Fruit fly (Drosophila melanogaster) whole organism, embryonic: Measurements from ENCODE around the gene CG5196.

Experiments
- Adf1 ChIP-seq: fragments of 200-800 bp; sonication (Bioruptor generic); IDR thresholded peaks from 2 replicates; pipeline ENCODE4 v1.3.6; 2022; ENCODE audit warnings: missing biosample characterization, missing genetic modification characterization
- B-H1 ChIP-seq: fragments of 200-800 bp; sonication (Bioruptor generic); IDR thresholded peaks from 3 replicates; pipeline ENCODE4 v1.3.6; 2022; ENCODE audit warnings: missing biosample characterization, missing genetic modification characterization
- B-H2 ChIP-seq: fragments of 200-800 bp; sonication (Bioruptor generic); optimal IDR thresholded peaks from 2 replicates; lab custom pipeline; 2018; ENCODE audit warnings: missing biosample characterization, mild to moderate bottlenecking, missing genetic modification characterization
- CG10462 ChIP-seq: fragments of 200-800 bp; sonication (Bioruptor generic); optimal IDR thresholded peaks from 2 replicates; lab custom pipeline; 2016; ENCODE audit warnings: missing biosample characterization, missing genetic modification characterization
- CG10654 ChIP-seq: fragments of 200-800 bp; sonication (Bioruptor generic); optimal IDR thresholded peaks from 2 replicates; lab custom pipeline; 2016; ENCODE audit warnings: missing biosample characterization, missing genetic modification characterization
- CG10959 ChIP-seq: fragments of 200-800 bp; sonication (Bioruptor generic); IDR thresholded peaks from 2 replicates; pipeline ENCODE4 v1.3.6; 2022; ENCODE audit warnings: missing biosample characterization, missing genetic modification characterization
- CG11085 ChIP-seq: fragments of 200-800 bp; sonication (Bioruptor generic); IDR thresholded peaks from 2 replicates; pipeline ENCODE4 v1.3.6; 2022; ENCODE audit warnings: missing biosample characterization, missing genetic modification characterization
- CG12769 ChIP-seq: fragments of 200-800 bp; sonication (Bioruptor generic); optimal IDR thresholded peaks from 2 replicates; lab custom pipeline; 2019; ENCODE audit warnings: missing biosample characterization, mild to moderate bottlenecking, missing genetic modification characterization, moderate library complexity
- CG13287 ChIP-seq: fragments of 200-800 bp; sonication (Bioruptor generic); IDR thresholded peaks from 2 replicates; pipeline ENCODE4 v1.3.6; 2022; ENCODE audit warnings: missing biosample characterization, missing genetic modification characterization; ENCODE audit not compliant: partially characterized antibody
- CG13424 ChIP-seq: fragments of 200-800 bp; sonication (Bioruptor generic); optimal IDR thresholded peaks from 2 replicates; lab custom pipeline; 2019; ENCODE audit warnings: missing biosample characterization, mild to moderate bottlenecking, missing genetic modification characterization, moderate library complexity
- CG15269 ChIP-seq: fragments of 200-800 bp; sonication (Bioruptor generic); optimal IDR thresholded peaks from 2 replicates; lab custom pipeline; 2018; ENCODE audit warnings: missing biosample characterization, mild to moderate bottlenecking, missing genetic modification characterization, moderate library complexity
- CG15514 ChIP-seq: fragments of 200-800 bp; sonication (Bioruptor generic); optimal IDR thresholded peaks from 3 replicates; lab custom pipeline; 2017; ENCODE audit warnings: missing biosample characterization, missing genetic modification characterization, mild to moderate bottlenecking, moderate library complexity, missing genetic modification reagents
- CG1647 ChIP-seq: fragments of 200-800 bp; sonication (Bioruptor generic); optimal IDR thresholded peaks from 3 replicates; lab custom pipeline; 2016; ENCODE audit warnings: missing biosample characterization, missing genetic modification characterization
- CG16813 ChIP-seq: fragments of 200-800 bp; sonication (Bioruptor generic); IDR thresholded peaks from 3 replicates; pipeline ENCODE4 v1.3.6; 2022; ENCODE audit warnings: missing biosample characterization, missing genetic modification characterization; ENCODE audit not compliant: partially characterized antibody
- CG16815 ChIP-seq: fragments of 200-800 bp; sonication (Bioruptor generic); optimal IDR thresholded peaks from 3 replicates; lab custom pipeline; 2017; ENCODE audit warnings: missing biosample characterization, mild to moderate bottlenecking, missing genetic modification characterization
- CG17328 ChIP-seq: fragments of 200-800 bp; sonication (Bioruptor generic); IDR thresholded peaks from 2 replicates; pipeline ENCODE4 v1.3.6; 2022; ENCODE audit warnings: missing biosample characterization, missing genetic modification characterization
- CG2120 ChIP-seq: fragments of 200-800 bp; sonication (Bioruptor generic); optimal IDR thresholded peaks from 3 replicates; lab custom pipeline; 2016; ENCODE audit warnings: missing biosample characterization, missing genetic modification characterization
- CG2712 ChIP-seq: fragments of 200-800 bp; optimal IDR thresholded peaks from 3 replicates; lab custom pipeline; 2019; ENCODE audit warnings: missing biosample characterization, mild to moderate bottlenecking, missing genetic modification characterization, moderate library complexity
- CG5180 ChIP-seq: fragments of 200-800 bp; sonication (Bioruptor generic); optimal IDR thresholded peaks from 3 replicates; lab custom pipeline; 2017; ENCODE audit warnings: missing biosample characterization, missing genetic modification characterization, mild to moderate bottlenecking, moderate library complexity, missing genetic modification reagents
- CG5245 ChIP-seq: fragments of 200-800 bp; sonication (Bioruptor generic); optimal IDR thresholded peaks from 3 replicates; lab custom pipeline; 2016; ENCODE audit warnings: missing biosample characterization, missing genetic modification characterization
- CG7372 ChIP-seq: fragments of 200-800 bp; sonication (Bioruptor generic); IDR thresholded peaks from 2 replicates; pipeline ENCODE4 v1.3.6; 2022; ENCODE audit warnings: missing biosample characterization, missing genetic modification characterization
- CG8290 ChIP-seq, 3 experiments: fragments of 200-800 bp; sonication (Bioruptor generic); optimal IDR thresholded peaks; 2 replicates each; lab custom pipeline; 2016 to 2019; ENCODE audit warnings: missing biosample characterization in 3 of 3, missing genetic modification characterization in 3 of 3, mild to moderate bottlenecking in 2 of 3, moderate library complexity in 1 of 3
- CG8924 ChIP-seq: fragments of 200-800 bp; optimal IDR thresholded peaks from 3 replicates; lab custom pipeline; 2019; ENCODE audit warnings: missing biosample characterization, mild to moderate bottlenecking, missing genetic modification characterization, moderate library complexity
- CG9437 ChIP-seq: fragments of 200-800 bp; sonication (Bioruptor generic); optimal IDR thresholded peaks from 2 replicates; lab custom pipeline; 2018; ENCODE audit warnings: missing biosample characterization, mild to moderate bottlenecking, missing genetic modification characterization
- Camta ChIP-seq: fragments of 200-800 bp; sonication (Bioruptor generic); optimal IDR thresholded peaks from 2 replicates; lab custom pipeline; 2016; ENCODE audit warnings: missing biosample characterization, missing genetic modification characterization
- Ets65A ChIP-seq: fragments of 200-800 bp; sonication (Bioruptor generic); peaks from one replicate; lab custom pipeline; 2016; ENCODE audit warnings: missing biosample characterization, missing genetic modification characterization
- Med ChIP-seq: fragments of 200-800 bp; sonication (Bioruptor generic); peaks from one replicate; lab custom pipeline; 2016; ENCODE audit warnings: missing biosample characterization, missing genetic modification characterization, mild to moderate bottlenecking, inconsistent platforms, moderate library complexity
- Ptx1 ChIP-seq: fragments of 200-800 bp; sonication (Bioruptor generic); IDR thresholded peaks from 2 replicates; pipeline ENCODE4 v1.3.6; 2022; ENCODE audit warnings: missing biosample characterization, missing genetic modification characterization
- Trl ChIP-seq, 3 experiments: fragments of >200 bp in 2 of 3; fragments of 200-800 bp in 1 of 3; sonication (Bioruptor generic) in 1 of 3; optimal IDR thresholded peaks; 2 replicates in 1 of 3; 3 replicates in 2 of 3; lab custom pipeline; 2016 to 2017; ENCODE audit warnings: missing biosample characterization in 1 of 3, missing genetic modification characterization in 1 of 3
- Xbp1 ChIP-seq: fragments of 200-800 bp; sonication (Bioruptor generic); optimal IDR thresholded peaks from 3 replicates; lab custom pipeline; 2016; ENCODE audit warnings: missing biosample characterization, mild to moderate bottlenecking, missing genetic modification characterization
- ap ChIP-seq: fragments of 200-800 bp; sonication (Bioruptor generic); IDR thresholded peaks from 2 replicates; pipeline ENCODE4 v1.3.6; 2022; ENCODE audit warnings: missing biosample characterization, missing genetic modification characterization
- cas ChIP-seq: fragments of 200-800 bp; sonication (Bioruptor generic); IDR thresholded peaks from 2 replicates; pipeline ENCODE4 v1.3.6; 2022; ENCODE audit warnings: missing biosample characterization, missing genetic modification characterization
- cato ChIP-seq: fragments of 200-800 bp; sonication (Bioruptor generic); optimal IDR thresholded peaks from 2 replicates; lab custom pipeline; 2016; ENCODE audit warnings: missing biosample characterization, missing genetic modification characterization, borderline replicate concordance
- caup ChIP-seq: fragments of 200-800 bp; sonication (Bioruptor generic); optimal IDR thresholded peaks from 3 replicates; lab custom pipeline; 2017; ENCODE audit warnings: missing biosample characterization, mild to moderate bottlenecking, missing genetic modification characterization, moderate library complexity; ENCODE audit not compliant: severe bottlenecking
- ci ChIP-seq: fragments of 200-800 bp; sonication (Bioruptor generic); IDR thresholded peaks from 3 replicates; pipeline ENCODE4 v1.3.6; 2022; ENCODE audit warnings: missing biosample characterization, missing genetic modification characterization
- ems ChIP-seq: fragments of 200-800 bp; sonication (Bioruptor generic); optimal IDR thresholded peaks from 3 replicates; lab custom pipeline; 2016; ENCODE audit warnings: missing biosample characterization, missing genetic modification characterization
- fd64A ChIP-seq: fragments of 200-800 bp; sonication (Bioruptor generic); optimal IDR thresholded peaks from 3 replicates; lab custom pipeline; 2018; ENCODE audit warnings: missing biosample characterization, mild to moderate bottlenecking, missing genetic modification characterization
- fru ChIP-seq: fragments of >200 bp; optimal IDR thresholded peaks from 2 replicates; lab custom pipeline; 2017
- gce ChIP-seq: fragments of 200-800 bp; sonication (Bioruptor generic); IDR thresholded peaks from 3 replicates; pipeline ENCODE4 v1.3.6; 2022; ENCODE audit warnings: missing biosample characterization, missing genetic modification characterization
- grn ChIP-seq: fragments of 200-800 bp; sonication (Bioruptor generic); optimal IDR thresholded peaks from 3 replicates; lab custom pipeline; 2017; ENCODE audit warnings: missing biosample characterization, missing genetic modification characterization
- hkb ChIP-seq, 2 experiments: fragments of 200-800 bp in 1 of 2; fragments of >200 bp in 1 of 2; sonication (Bioruptor generic) in 1 of 2; IDR thresholded peaks in 1 of 2; optimal IDR thresholded peaks in 1 of 2; 2 replicates each; pipeline versions ENCODE4 v1.3.6 to Lab custom; 2017 to 2022; ENCODE audit warnings: missing biosample characterization in 1 of 2, missing genetic modification characterization in 1 of 2
- ind ChIP-seq: fragments of 200-800 bp; sonication (Bioruptor generic); optimal IDR thresholded peaks from 3 replicates; lab custom pipeline; 2016; ENCODE audit warnings: missing biosample characterization, missing genetic modification characterization
- jumu ChIP-seq: fragments of 200-800 bp; sonication (Bioruptor generic); optimal IDR thresholded peaks from 3 replicates; lab custom pipeline; 2016; ENCODE audit warnings: missing biosample characterization, missing genetic modification characterization
- otp ChIP-seq: fragments of 200-800 bp; sonication (Bioruptor generic); IDR thresholded peaks from 3 replicates; pipeline ENCODE4, ENCODE4 v1.3.6; 2022; ENCODE audit warnings: missing biosample characterization, missing genetic modification characterization
- pfk ChIP-seq: fragments of 200-800 bp; sonication (Bioruptor generic); optimal IDR thresholded peaks from 2 replicates; lab custom pipeline; 2018; ENCODE audit warnings: missing biosample characterization, mild to moderate bottlenecking, missing genetic modification characterization, moderate library complexity
- prd ChIP-seq, 3 experiments: fragments of >200 bp in 2 of 3; fragments of 200-800 bp in 1 of 3; sonication (Bioruptor generic) in 1 of 3; optimal IDR thresholded peaks in 2 of 3; IDR thresholded peaks in 1 of 3; 2 replicates in 2 of 3; 3 replicates in 1 of 3; pipeline versions ENCODE4 v1.3.6 to Lab custom; 2017 to 2022; ENCODE audit warnings: missing biosample characterization in 1 of 3, missing genetic modification characterization in 1 of 3
- sd ChIP-seq: fragments of 200-800 bp; sonication (Bioruptor generic); optimal IDR thresholded peaks from 3 replicates; lab custom pipeline; 2018; ENCODE audit warnings: missing biosample characterization, mild to moderate bottlenecking, missing genetic modification characterization, moderate library complexity
- sens ChIP-seq: fragments of 200-800 bp; sonication (Bioruptor generic); peaks from one replicate; lab custom pipeline; 2016; ENCODE audit warnings: missing biosample characterization, missing genetic modification characterization
- sisA ChIP-seq: fragments of 200-800 bp; sonication (Bioruptor generic); IDR thresholded peaks from 2 replicates; pipeline ENCODE4 v1.3.6; 2022; ENCODE audit warnings: missing biosample characterization, missing genetic modification characterization
- trem ChIP-seq: fragments of 200-800 bp; optimal IDR thresholded peaks from 3 replicates; lab custom pipeline; 2019; ENCODE audit warnings: missing biosample characterization, mild to moderate bottlenecking, missing genetic modification characterization, moderate library complexity

CG5196 gene

dm6 chr3R:12451376-12451775 lies 43.3 kb downstream of the CG5196 start:
- TF ChIP-seq CG11085, result no peak
- TF ChIP-seq cato (GFP tag; lab: Kevin White, UChicago), result peak; percentile 16
- TF ChIP-seq Med (GFP tag; lab: Kevin White, UChicago), result peak; percentile 80
- TF ChIP-seq CG17328 (GFP tag; lab: Robert Waterston, UW), result peak; percentile 47; the same call in 1 of the 2 replicates
- TF ChIP-seq jumu (GFP tag; lab: Kevin White, UChicago), result no peak
- peak; percentile 4 for TF ChIP-seq ems
- peak; percentile 34 for TF ChIP-seq ind
- TF ChIP-seq Ptx1 (GFP tag; lab: Robert Waterston, UW), result peak; percentile 56
- TF ChIP-seq CG16813 (GFP tag; lab: Robert Waterston, UW), result no peak
- TF ChIP-seq CG15514 (GFP tag; lab: Kevin White, UChicago), result no peak
- no peak for TF ChIP-seq CG1647 (GFP tag; lab: Kevin White, UChicago)
- TF ChIP-seq grn, result no peak
- no peak for TF ChIP-seq CG16815 (GFP tag; lab: Kevin White, UChicago)
- TF ChIP-seq prd (optimal IDR thresholded peaks at IDR 0.05; lab: Kevin White, UChicago), result no peak
- peak; percentile 34; the same call in 1 of the 3 replicates for TF ChIP-seq prd (GFP tag; IDR thresholded peaks at IDR 0.05; lab: Robert Waterston, UW)
- no peak for TF ChIP-seq cas
- TF ChIP-seq Xbp1 (GFP tag; lab: Kevin White, UChicago), result peak; percentile 7
- TF ChIP-seq Trl (optimal IDR thresholded peaks at IDR 0.05; lab: Kevin White, UChicago), result no peak
- TF ChIP-seq Trl (GFP tag; optimal IDR thresholded peaks at IDR 0.05; lab: Kevin White, UChicago), result peak; percentile 0
- TF ChIP-seq CG8290 (GFP tag; optimal IDR thresholded peaks at IDR 0.05; lab: Kevin White, UChicago), result no peak
- TF ChIP-seq CG8290 (tag; optimal IDR thresholded peaks at IDR 0.05; lab: Kevin White, UChicago), result peak in 1 of 2 experiments; percentile 65
- no peak for TF ChIP-seq trem
- TF ChIP-seq pfk, result no peak
- peak; percentile 70 for TF ChIP-seq CG15269
- TF ChIP-seq sisA (GFP tag; lab: Robert Waterston, UW), result 0 out of 2 replicates have a peak, but pooled peaks have one; percentile 31
- TF ChIP-seq Camta (GFP tag; lab: Kevin White, UChicago), result no peak
- TF ChIP-seq B-H2, result no peak
- TF ChIP-seq fru (lab: Kevin White, UChicago), result no peak
- TF ChIP-seq caup, result no peak
- no peak for TF ChIP-seq Adf1 (GFP tag; lab: Robert Waterston, UW)
- TF ChIP-seq ci (GFP tag; lab: Robert Waterston, UW), result peak; percentile 58; the same call in 2 of the 3 replicates
- TF ChIP-seq CG9437 (GFP tag; lab: Kevin White, UChicago), result peak; percentile 5
- peak; percentile 9 for TF ChIP-seq CG5245 (GFP tag; lab: Kevin White, UChicago)
- TF ChIP-seq gce, result no peak
- TF ChIP-seq hkb (optimal IDR thresholded peaks at IDR 0.05; lab: Kevin White, UChicago), result no peak
- peak; percentile 62 for TF ChIP-seq hkb (GFP tag; IDR thresholded peaks at IDR 0.05; lab: Robert Waterston, UW)
- TF ChIP-seq CG13424 (tag; lab: Kevin White, UChicago), result peak; percentile 51
- TF ChIP-seq CG2120 (GFP tag; lab: Kevin White, UChicago), result peak; percentile 22
- no peak for TF ChIP-seq CG10959 (GFP tag; lab: Robert Waterston, UW)
- TF ChIP-seq ap (GFP tag; lab: Robert Waterston, UW), result peak; percentile 35; the same call in 1 of the 2 replicates
- no peak for TF ChIP-seq CG10654 (GFP tag; lab: Kevin White, UChicago)
- peak; percentile 43 for TF ChIP-seq CG12769 (tag; lab: Kevin White, UChicago)
- TF ChIP-seq CG5180 (GFP tag; lab: Kevin White, UChicago), result no peak
- TF ChIP-seq sd, result no peak
- peak; percentile 49 for TF ChIP-seq Ets65A (GFP tag; lab: Kevin White, UChicago)
- no peak for TF ChIP-seq fd64A
- no peak for TF ChIP-seq CG7372
- peak; percentile 5 for TF ChIP-seq CG8924 (tag; lab: Kevin White, UChicago)
- peak; percentile 29 for TF ChIP-seq CG2712 (tag; lab: Kevin White, UChicago)
- TF ChIP-seq sens, result peak; percentile 77
- TF ChIP-seq CG13287 (GFP tag; lab: Robert Waterston, UW), result no peak
- TF ChIP-seq B-H1, result peak; percentile 22; the same call in 1 of the 3 replicates
- TF ChIP-seq CG10462 (GFP tag; lab: Kevin White, UChicago), result no peak
- TF ChIP-seq otp (GFP tag; lab: Robert Waterston, UW), result no peak
